Worm (Caenorhabditis elegans) whole organism, L4 larva: ENCODE results near the gene rab-21.

ENCODE experiments used
- D1046.2 ChIP-seq: fragments of 200-800 bp; sonication (Bioruptor generic); IDR thresholded peaks from 2 replicates; pipeline ENCODE4 v1.3.6; 2022; ENCODE audit warnings: missing genetic modification characterization, missing compliant biosample characterization
- F49E8.2 ChIP-seq: sonication (generic microtip); optimal IDR thresholded peaks from 2 replicates; lab custom pipeline; 2016; ENCODE audit warnings: missing compliant biosample characterization, mild to moderate bottlenecking, missing genetic modification characterization, borderline replicate concordance
- R02D3.7 ChIP-seq: fragments of 150-350 bp; sonication (generic microtip); optimal IDR thresholded peaks from 3 replicates; lab custom pipeline; 2014; ENCODE audit warnings: missing biosample characterization, missing genetic modification characterization
- T20F7.1 ChIP-seq: fragments of 200-800 bp; sonication (Bioruptor generic); optimal IDR thresholded peaks from 2 replicates; lab custom pipeline; 2018; ENCODE audit warnings: mild to moderate bottlenecking, missing genetic modification characterization, missing compliant biosample characterization
- Y48G9A.11 ChIP-seq: fragments of 200-800 bp; sonication (Bioruptor generic); IDR thresholded peaks from 2 replicates; pipeline ENCODE4 v1.3.6; 2022; ENCODE audit warnings: missing genetic modification reagents, missing genetic modification characterization, missing compliant biosample characterization
- Y75B8A.6 ChIP-seq: fragments of 200-800 bp; sonication (Bioruptor generic); IDR thresholded peaks from 2 replicates; pipeline ENCODE4 v1.3.6; 2022; ENCODE audit warnings: missing genetic modification reagents, missing genetic modification characterization, missing compliant biosample characterization
- ZK337.2 ChIP-seq: fragments of 200-800 bp; sonication (Bioruptor generic); IDR thresholded peaks from 2 replicates; pipeline ENCODE4 v1.3.6; 2022; ENCODE audit warnings: missing genetic modification reagents, missing genetic modification characterization, missing compliant biosample characterization
- aha-1 ChIP-seq: fragments of 150-350 bp; peaks from one replicate; lab custom pipeline; 2014; ENCODE audit warnings: missing biosample characterization, missing genetic modification characterization
- ama-1 ChIP-seq: fragments of 150-350 bp; optimal IDR thresholded peaks from 2 replicates; lab custom pipeline; 2014; ENCODE audit warnings: inconsistent platforms, mixed read lengths
- attf-4 ChIP-seq: sonication (generic microtip); optimal IDR thresholded peaks from 3 replicates; lab custom pipeline; 2017; ENCODE audit warnings: missing biosample characterization, missing genetic modification characterization
- ceh-62 ChIP-seq: sonication (generic microtip); optimal IDR thresholded peaks from 2 replicates; lab custom pipeline; 2017; ENCODE audit warnings: missing biosample characterization, missing genetic modification characterization
- ces-1 ChIP-seq: fragments of 150-350 bp; sonication (generic microtip); optimal IDR thresholded peaks from 4 replicates; lab custom pipeline; 2014; ENCODE audit warnings: missing biosample characterization, missing genetic modification reagents, missing genetic modification characterization
- dmd-6 ChIP-seq: fragments of 200-800 bp; sonication (Bioruptor generic); IDR thresholded peaks from 2 replicates; pipeline ENCODE4 v1.3.6; 2022; ENCODE audit warnings: missing genetic modification reagents, missing genetic modification characterization, missing compliant biosample characterization
- dmd-8 ChIP-seq: fragments of 200-800 bp; sonication (Bioruptor generic); IDR thresholded peaks from 2 replicates; pipeline ENCODE4 v1.3.6; 2022; ENCODE audit warnings: missing genetic modification characterization, missing compliant biosample characterization
- hif-1 ChIP-seq, 2 experiments: sonication (generic microtip); optimal IDR thresholded peaks; 2 replicates each; lab custom pipeline; 2016 to 2017; ENCODE audit warnings: missing compliant biosample characterization in 2 of 2, missing genetic modification characterization in 2 of 2, missing genetic modification reagents in 2 of 2, missing genotype in 2 of 2, mild to moderate bottlenecking in 1 of 2
- hlh-11 ChIP-seq: fragments of 200-800 bp; sonication (Bioruptor generic); optimal IDR thresholded peaks from 2 replicates; lab custom pipeline; 2018; ENCODE audit warnings: mild to moderate bottlenecking, missing genetic modification characterization, missing compliant biosample characterization
- hlh-30 ChIP-seq: sonication (generic microtip); optimal IDR thresholded peaks from 2 replicates; lab custom pipeline; 2017; ENCODE audit warnings: antibody characterized with exemption, mild to moderate bottlenecking, missing genetic modification characterization, missing compliant biosample characterization; ENCODE audit not compliant: insufficient read depth
- hmg-1.1 ChIP-seq: fragments of 200-800 bp; sonication (Bioruptor generic); IDR thresholded peaks from 2 replicates; pipeline ENCODE4 v1.3.6; 2022; ENCODE audit warnings: missing genetic modification reagents, missing genetic modification characterization, missing compliant biosample characterization
- lir-3 ChIP-seq: sonication (generic microtip); optimal IDR thresholded peaks from 2 replicates; lab custom pipeline; 2016; ENCODE audit warnings: mild to moderate bottlenecking, missing genetic modification characterization, missing compliant biosample characterization
- lsy-2 ChIP-seq, 2 experiments: fragments of 150-350 bp in 1 of 2; sonication (generic microtip) in 1 of 2; optimal IDR thresholded peaks; 2 replicates each; lab custom pipeline; 2014 to 2017; ENCODE audit warnings: missing biosample characterization in 2 of 2, missing genetic modification characterization in 2 of 2
- mdl-1 ChIP-seq, 2 experiments: fragments of 150-350 bp in 1 of 2; sonication (generic microtip) in 1 of 2; optimal IDR thresholded peaks; 2 replicates each; lab custom pipeline; 2014 to 2017; ENCODE audit warnings: missing biosample characterization in 2 of 2, missing genetic modification characterization in 2 of 2
- mxl-2 ChIP-seq: fragments of 200-800 bp; sonication (Bioruptor generic); conservative IDR thresholded peaks from 2 replicates; pipeline ENCODE4 v1.3.6; 2022; ENCODE audit warnings: missing genetic modification reagents, missing genetic modification characterization, missing compliant biosample characterization
- nhr-237 ChIP-seq: sonication (generic microtip); optimal IDR thresholded peaks from 2 replicates; lab custom pipeline; 2017; ENCODE audit warnings: missing biosample characterization, missing genetic modification characterization
- nhr-28 ChIP-seq: fragments of 150-350 bp; optimal IDR thresholded peaks from 2 replicates; lab custom pipeline; 2014; ENCODE audit warnings: missing biosample characterization, missing genetic modification characterization
- nhr-41 ChIP-seq: fragments of 200-800 bp; sonication (Bioruptor generic); IDR thresholded peaks from 2 replicates; pipeline ENCODE4 v1.3.6; 2022; ENCODE audit warnings: missing genetic modification reagents, missing genetic modification characterization, missing compliant biosample characterization
- nhr-42 ChIP-seq: fragments of 200-800 bp; sonication (Bioruptor generic); IDR thresholded peaks from 2 replicates; pipeline ENCODE4 v1.3.6; 2022; ENCODE audit warnings: missing genetic modification characterization, missing compliant biosample characterization
- nhr-76 ChIP-seq: fragments of 150-350 bp; optimal IDR thresholded peaks from 2 replicates; lab custom pipeline; 2014; ENCODE audit warnings: missing biosample characterization, missing genetic modification characterization
- php-3 ChIP-seq: fragments of 200-800 bp; sonication (Bioruptor generic); IDR thresholded peaks from 2 replicates; pipeline ENCODE4 v1.3.6; 2022; ENCODE audit warnings: missing genetic modification reagents, missing genetic modification characterization, missing compliant biosample characterization
- pqm-1 ChIP-seq: sonication (generic microtip); optimal IDR thresholded peaks from 2 replicates; lab custom pipeline; 2017; ENCODE audit warnings: missing biosample characterization, missing genetic modification characterization
- saeg-2 ChIP-seq: fragments of 200-800 bp; sonication (Bioruptor generic); IDR thresholded peaks from 2 replicates; pipeline ENCODE4 v1.3.6; 2022; ENCODE audit warnings: missing genetic modification reagents, missing genetic modification characterization, missing compliant biosample characterization
- sdz-12 ChIP-seq: fragments of 200-800 bp; sonication (Bioruptor generic); optimal IDR thresholded peaks from 2 replicates; lab custom pipeline; 2018; ENCODE audit warnings: mild to moderate bottlenecking, missing genetic modification characterization, missing compliant biosample characterization
- set-16 ChIP-seq: fragments of 200-800 bp; sonication (Bioruptor generic); IDR thresholded peaks from 2 replicates; pipeline ENCODE4 v1.3.6; 2022; ENCODE audit warnings: missing genetic modification reagents, missing genetic modification characterization, missing compliant biosample characterization
- snpc-1.2 ChIP-seq: fragments of 200-800 bp; sonication (Bioruptor generic); IDR thresholded peaks from 2 replicates; pipeline ENCODE4 v1.3.6; 2022; ENCODE audit warnings: missing genetic modification reagents, missing genetic modification characterization, missing compliant biosample characterization
- snpc-4 ChIP-seq: fragments of 150-350 bp; optimal IDR thresholded peaks from 2 replicates; lab custom pipeline; 2014; ENCODE audit warnings: missing biosample characterization, missing genetic modification characterization
- spr-1 ChIP-seq: sonication (generic microtip); optimal IDR thresholded peaks from 2 replicates; lab custom pipeline; 2016; ENCODE audit warnings: mild to moderate bottlenecking, missing genetic modification characterization, missing compliant biosample characterization
- tag-97 ChIP-seq: fragments of 200-800 bp; sonication (Bioruptor generic); IDR thresholded peaks from 2 replicates; pipeline ENCODE4 v1.3.6; 2022; ENCODE audit warnings: missing genetic modification characterization, missing compliant biosample characterization
- unc-130 ChIP-seq: sonication (generic microtip); optimal IDR thresholded peaks from 2 replicates; lab custom pipeline; 2016; ENCODE audit warnings: missing genetic modification reagents, missing genetic modification characterization, missing compliant biosample characterization
- unc-62 ChIP-seq, 3 experiments: fragments of 150-350 bp in 1 of 3; sonication (generic microtip); optimal IDR thresholded peaks in 2 of 3; peaks in 1 of 3; 1 replicate in 1 of 3; 2 replicates in 2 of 3; lab custom pipeline; 2014 to 2017; ENCODE audit warnings: missing biosample characterization in 3 of 3, missing genetic modification characterization in 3 of 3, missing genetic modification reagents in 3 of 3, missing genotype in 1 of 3
- zfp-3 ChIP-seq: fragments of 200-800 bp; sonication (Bioruptor generic); conservative IDR thresholded peaks from 2 replicates; pipeline ENCODE4 v1.3.6; 2022; ENCODE audit warnings: missing genetic modification reagents, missing genetic modification characterization, missing compliant biosample characterization
- zip-11 ChIP-seq: fragments of 200-800 bp; sonication (Bioruptor generic); IDR thresholded peaks from 2 replicates; pipeline ENCODE4 v1.3.6; 2022; ENCODE audit warnings: missing genetic modification characterization, missing compliant biosample characterization
- ztf-11 ChIP-seq: fragments of 150-350 bp; optimal IDR thresholded peaks from 2 replicates; lab custom pipeline; 2014; ENCODE audit warnings: missing biosample characterization, missing genetic modification characterization
- ztf-7 ChIP-seq: fragments of 150-350 bp; optimal IDR thresholded peaks from 2 replicates; lab custom pipeline; 2014; ENCODE audit warnings: missing biosample characterization, missing genetic modification characterization

The rab-21 gene

ce11 chrII:8714913-8715447 is at the start of gene rab-21, which contains the start of gene T01B7.13:
Gene rab-21, minus strand, starts transcription at chrII:8715013.
Gene T01B7.13, plus strand, starts transcription at chrII:8715397.
- TF ChIP-seq ztf-7 (tag; lab: Kevin White, UChicago) (no peak), T20F7.1 (GFP tag; lab: Kevin White, UChicago) (no peak), Y48G9A.11 (GFP tag; lab: Robert Waterston, UW) (no peak), hmg-1.1 (no peak), unc-130 (GFP tag; lab: Kevin White, UChicago) (no peak), mxl-2 (GFP tag; lab: Robert Waterston, UW) (no peak), ces-1 (no peak), ztf-11 (tag; lab: Kevin White, UChicago) (no peak), hlh-11 (no peak), lir-3 (tag; lab: Kevin White, UChicago) (no peak), php-3 (no peak), nhr-76 (tag; lab: Kevin White, UChicago) (no peak), snpc-1.2 (no peak), dmd-6 (GFP tag; lab: Robert Waterston, UW) (no peak), pqm-1 (tag; lab: Kevin White, UChicago) (no peak), F49E8.2 (tag; lab: Kevin White, UChicago) (no peak), sdz-12 (GFP tag; lab: Kevin White, UChicago) (no peak), hif-1 (tag; optimal IDR thresholded peaks at IDR 0.05; lab: Kevin White, UChicago) (no peak)

- TF ChIP-seq hif-1 (tag; optimal IDR thresholded peaks at IDR 0.05; lab: Kevin White, UChicago) = no peak
- TF ChIP-seq unc-62 (GFP tag; optimal IDR thresholded peaks at IDR 0.05 in 1 of 2; lab: Kevin White, UChicago) = peak in 1 of 2 experiments; percentile 13
- TF ChIP-seq unc-62 (tag; optimal IDR thresholded peaks at IDR 0.05; lab: Kevin White, UChicago) = no peak
- no peak for TF ChIP-seq nhr-28 (tag; lab: Kevin White, UChicago)
- TF ChIP-seq hlh-30 (tag; lab: Kevin White, UChicago) = peak; percentile 35
- no peak for TF ChIP-seq ceh-62 (tag; lab: Kevin White, UChicago)
- peak; percentile 8 for TF ChIP-seq aha-1 (tag; lab: Kevin White, UChicago)
Measured at ce11 chrII:8764332-8764731, 49.5 kb upstream of the rab-21 start.

- TF ChIP-seq nhr-28 (tag; lab: Kevin White, UChicago) (peak; percentile 56), aha-1 (tag; lab: Kevin White, UChicago) (peak; percentile 68), nhr-41 (GFP tag; lab: Robert Waterston, UW) (no peak)
Measured at ce11 chrII:8763367-8763766, 48.6 kb upstream of the rab-21 start.

- TF ChIP-seq nhr-28 (tag; lab: Kevin White, UChicago) (peak; percentile 19), zfp-3 (no peak), F49E8.2 (tag; lab: Kevin White, UChicago) (no peak), tag-97 (no peak), attf-4 (tag; lab: Kevin White, UChicago) (no peak), hif-1 (tag; optimal IDR thresholded peaks at IDR 0.05; lab: Kevin White, UChicago) (no peak), dmd-8 (GFP tag; lab: Robert Waterston, UW) (no peak), zip-11 (no peak), Y75B8A.6 (GFP tag; lab: Robert Waterston, UW) (no peak), ces-1 (no peak), spr-1 (tag; lab: Kevin White, UChicago) (no peak), nhr-237 (tag; lab: Kevin White, UChicago) (no peak), R02D3.7 (no peak), D1046.2 (no peak), mdl-1 (tag; optimal IDR thresholded peaks at IDR 0.05; lab: Kevin White, UChicago) (no peak), lsy-2 (tag; optimal IDR thresholded peaks at IDR 0.05; lab: Kevin White, UChicago) (no peak), snpc-4 (tag; lab: Kevin White, UChicago) (no peak), T20F7.1 (GFP tag; lab: Kevin White, UChicago) (no peak), dmd-6 (GFP tag; lab: Robert Waterston, UW) (0 out of 2 replicates have a peak, but pooled peaks have one; percentile 15), set-16 (no peak), ZK337.2 (GFP tag; lab: Robert Waterston, UW) (no peak), nhr-42 (GFP tag; lab: Robert Waterston, UW) (no peak), pqm-1 (tag; lab: Kevin White, UChicago) (peak; percentile 44), ceh-62 (tag; lab: Kevin White, UChicago) (no peak), saeg-2 (GFP tag; lab: Robert Waterston, UW) (no peak), ama-1 (lab: Kevin White, UChicago) (no peak)
Measured at ce11 chrII:8761739-8762138, 46.9 kb upstream of the rab-21 start.
